Worm (Caenorhabditis elegans) whole organism, L1 larva: ENCODE data around the gene sms-1.
A peak's percentile ranks its signal among the peaks of the same experiment; 100 is the strongest.

Source experiments
- C34B4.2 ChIP-seq: sonication (generic microtip); optimal IDR thresholded peaks from 2 replicates; lab custom pipeline; 2017; ENCODE audit warnings: mild to moderate bottlenecking, missing genetic modification characterization, missing compliant biosample characterization
- F16B12.6 ChIP-seq: fragments of 150-350 bp; optimal IDR thresholded peaks from 2 replicates; lab custom pipeline; 2014; ENCODE audit warnings: missing biosample characterization, missing genetic modification characterization
- Y116A8C.19 ChIP-seq: sonication (generic microtip); optimal IDR thresholded peaks from 2 replicates; lab custom pipeline; 2016; ENCODE audit warnings: missing compliant biosample characterization, missing genetic modification characterization, borderline replicate concordance
- aha-1 ChIP-seq: fragments of 150-350 bp; optimal IDR thresholded peaks from 2 replicates; lab custom pipeline; 2014; ENCODE audit warnings: missing biosample characterization, missing genetic modification characterization
- alr-1 ChIP-seq: fragments of 200-800 bp; sonication (Bioruptor generic); optimal IDR thresholded peaks from 2 replicates; lab custom pipeline; 2018; ENCODE audit warnings: borderline replicate concordance, mild to moderate bottlenecking, missing genetic modification characterization, missing compliant biosample characterization
- ama-1 ChIP-seq: fragments of 150-350 bp; optimal IDR thresholded peaks from 2 replicates; lab custom pipeline; 2014
- blmp-1 ChIP-seq: fragments of 150-350 bp; optimal IDR thresholded peaks from 2 replicates; lab custom pipeline; 2014; ENCODE audit warnings: missing biosample characterization, missing genetic modification characterization
- ceh-63 ChIP-seq: fragments of 200-800 bp; sonication (Bioruptor generic); optimal IDR thresholded peaks from 2 replicates; lab custom pipeline; 2018; ENCODE audit warnings: mild to moderate bottlenecking, missing genetic modification characterization, missing compliant biosample characterization
- dpl-1 ChIP-seq, 3 experiments: fragments of 150-350 bp in 2 of 3; sonication (generic microtip) in 1 of 3; optimal IDR thresholded peaks; 2 replicates each; lab custom pipeline; 2014 to 2017; ENCODE audit warnings: missing biosample characterization in 3 of 3, missing genetic modification characterization in 3 of 3, missing genetic modification reagents in 3 of 3
- dsc-1 ChIP-seq: sonication (generic microtip); optimal IDR thresholded peaks from 2 replicates; lab custom pipeline; 2016; ENCODE audit warnings: mild to moderate bottlenecking, missing genetic modification characterization, missing compliant biosample characterization
- efl-1 ChIP-seq, 4 experiments: fragments of 150-350 bp; optimal IDR thresholded peaks in 3 of 4; peaks in 1 of 4; 1 replicate in 1 of 4; 2 replicates in 3 of 4; lab custom pipeline; 2014; ENCODE audit warnings: missing biosample characterization in 2 of 4, missing genetic modification characterization in 2 of 4, missing genetic modification reagents in 2 of 4
- efl-3 ChIP-seq: fragments of 200-800 bp; sonication (Bioruptor generic); optimal IDR thresholded peaks from 2 replicates; lab custom pipeline; 2018; ENCODE audit warnings: mild to moderate bottlenecking, missing genetic modification characterization, missing compliant biosample characterization
- elt-2 ChIP-seq: sonication (generic microtip); optimal IDR thresholded peaks from 2 replicates; lab custom pipeline; 2016; ENCODE audit warnings: missing genetic modification characterization, mild to moderate bottlenecking, inconsistent platforms, missing compliant biosample characterization, missing genetic modification reagents
- elt-3 ChIP-seq, 6 experiments: fragments of 150-350 bp in 1 of 6; sonication (generic microtip); optimal IDR thresholded peaks; 2 replicates each; lab custom pipeline; 2017 to 2018; ENCODE audit warnings: missing biosample characterization in 6 of 6, missing genetic modification characterization in 6 of 6, inconsistent platforms in 1 of 6
- ets-5 ChIP-seq: fragments of 200-800 bp; sonication (Bioruptor generic); IDR thresholded peaks from 2 replicates; pipeline ENCODE4 v1.3.6; 2022; ENCODE audit warnings: missing genetic modification characterization, missing compliant biosample characterization
- fkh-10 ChIP-seq: sonication (generic microtip); optimal IDR thresholded peaks from 2 replicates; lab custom pipeline; 2017; ENCODE audit warnings: missing biosample characterization, missing genetic modification reagents, missing genetic modification characterization
- hlh-17 ChIP-seq: fragments of 200-800 bp; sonication (Bioruptor generic); optimal IDR thresholded peaks from 2 replicates; lab custom pipeline; 2018; ENCODE audit warnings: missing genetic modification characterization, mild to moderate bottlenecking, missing compliant biosample characterization, moderate library complexity, borderline replicate concordance
- irx-1 ChIP-seq: sonication (generic microtip); optimal IDR thresholded peaks from 2 replicates; lab custom pipeline; 2016; ENCODE audit warnings: missing genetic modification characterization, missing compliant biosample characterization
- jun-1 ChIP-seq: fragments of 150-350 bp; optimal IDR thresholded peaks from 2 replicates; lab custom pipeline; 2014; ENCODE audit warnings: missing biosample characterization, missing genetic modification reagents, missing genetic modification characterization
- lin-35 ChIP-seq, 2 experiments: fragments of 150-350 bp; optimal IDR thresholded peaks; 2 replicates each; lab custom pipeline; 2014; ENCODE audit warnings: missing biosample characterization in 2 of 2, missing genetic modification characterization in 2 of 2, missing genetic modification reagents in 2 of 2
- lin-39 ChIP-seq: fragments of 150-350 bp; optimal IDR thresholded peaks from 2 replicates; lab custom pipeline; 2014; ENCODE audit warnings: missing biosample characterization, missing genetic modification reagents, missing genetic modification characterization
- lir-3 ChIP-seq: sonication (generic microtip); optimal IDR thresholded peaks from 2 replicates; lab custom pipeline; 2016; ENCODE audit warnings: mild to moderate bottlenecking, missing genetic modification characterization, moderate library complexity, missing compliant biosample characterization; ENCODE audit not compliant: poor library complexity
- mdl-1 ChIP-seq, 2 experiments: fragments of 150-350 bp; optimal IDR thresholded peaks; 2 replicates each; lab custom pipeline; 2014 to 2017; ENCODE audit warnings: missing biosample characterization in 2 of 2, missing genetic modification characterization in 2 of 2, inconsistent platforms in 1 of 2
- nhr-12 ChIP-seq: sonication (generic microtip); optimal IDR thresholded peaks from 2 replicates; lab custom pipeline; 2017; ENCODE audit warnings: missing biosample characterization, missing genetic modification characterization
- nhr-20 ChIP-seq: sonication (generic microtip); optimal IDR thresholded peaks from 2 replicates; lab custom pipeline; 2016; ENCODE audit warnings: mild to moderate bottlenecking, missing genetic modification characterization, missing compliant biosample characterization
- nhr-237 ChIP-seq: fragments of 150-350 bp; optimal IDR thresholded peaks from 2 replicates; lab custom pipeline; 2014; ENCODE audit warnings: missing biosample characterization, missing genetic modification characterization
- nhr-76 ChIP-seq: sonication (generic microtip); optimal IDR thresholded peaks from 2 replicates; lab custom pipeline; 2017; ENCODE audit warnings: missing biosample characterization, missing genetic modification characterization
- nhr-77 ChIP-seq: fragments of 150-350 bp; optimal IDR thresholded peaks from 2 replicates; lab custom pipeline; 2014; ENCODE audit warnings: missing biosample characterization, missing genetic modification characterization
- nhr-84 ChIP-seq: sonication (generic microtip); optimal IDR thresholded peaks from 2 replicates; lab custom pipeline; 2017; ENCODE audit warnings: missing biosample characterization, missing genetic modification characterization
- nhr-90 ChIP-seq: sonication (generic microtip); optimal IDR thresholded peaks from 2 replicates; lab custom pipeline; 2016; ENCODE audit warnings: mild to moderate bottlenecking, missing genetic modification characterization, missing compliant biosample characterization; ENCODE audit not compliant: poor library complexity
- pag-3 ChIP-seq: sonication (generic microtip); optimal IDR thresholded peaks from 2 replicates; lab custom pipeline; 2017; ENCODE audit warnings: missing genetic modification characterization, mild to moderate bottlenecking, missing compliant biosample characterization, antibody characterized with exemption, borderline replicate concordance; ENCODE audit not compliant: insufficient read depth
- pax-3 ChIP-seq: fragments of 200-800 bp; sonication (Bioruptor generic); optimal IDR thresholded peaks from 2 replicates; lab custom pipeline; 2018; ENCODE audit warnings: mild to moderate bottlenecking, missing genetic modification characterization, moderate library complexity, missing compliant biosample characterization
- pqm-1 ChIP-seq: sonication (generic microtip); optimal IDR thresholded peaks from 3 replicates; lab custom pipeline; 2017; ENCODE audit warnings: missing biosample characterization, missing genetic modification characterization
- rnt-1 ChIP-seq: sonication (generic microtip); optimal IDR thresholded peaks from 2 replicates; lab custom pipeline; 2016; ENCODE audit warnings: mild to moderate bottlenecking, missing genetic modification characterization, moderate library complexity, missing compliant biosample characterization
- snu-23 ChIP-seq: sonication (generic microtip); optimal IDR thresholded peaks from 2 replicates; lab custom pipeline; 2016; ENCODE audit warnings: missing genetic modification characterization, missing compliant biosample characterization
- sup-37 ChIP-seq: fragments of 200-800 bp; sonication (Bioruptor generic); optimal IDR thresholded peaks from 2 replicates; lab custom pipeline; 2018; ENCODE audit warnings: mild to moderate bottlenecking, missing genetic modification characterization, missing compliant biosample characterization
- tbx-2 ChIP-seq: sonication (generic microtip); optimal IDR thresholded peaks from 2 replicates; lab custom pipeline; 2016; ENCODE audit warnings: missing genetic modification characterization, missing compliant biosample characterization
- unc-130 ChIP-seq: fragments of 150-350 bp; optimal IDR thresholded peaks from 2 replicates; lab custom pipeline; 2017; ENCODE audit warnings: missing biosample characterization, missing genetic modification characterization, inconsistent platforms
- unc-98 ChIP-seq: fragments of 200-800 bp; sonication (Bioruptor generic); IDR thresholded peaks from 2 replicates; pipeline ENCODE4 v1.3.6; 2022; ENCODE audit warnings: missing genetic modification characterization, missing compliant biosample characterization
- zag-1 ChIP-seq: fragments of 150-350 bp; optimal IDR thresholded peaks from 2 replicates; lab custom pipeline; 2014; ENCODE audit warnings: missing biosample characterization, missing genetic modification characterization
- ztf-11 ChIP-seq, 2 experiments: sonication (generic microtip); optimal IDR thresholded peaks; 2 replicates each; lab custom pipeline; 2016 to 2017; ENCODE audit warnings: missing genetic modification characterization in 2 of 2, missing biosample characterization in 1 of 2, missing compliant biosample characterization in 1 of 2
- ztf-4 ChIP-seq: fragments of 150-350 bp; optimal IDR thresholded peaks from 2 replicates; lab custom pipeline; 2014; ENCODE audit warnings: missing biosample characterization, missing genetic modification characterization

The sms-1 gene

ce11 chrIV:11474067-11474466, 23.9 kb downstream of the sms-1 start (continued):
- TF ChIP-seq lin-35 (GFP tag; optimal IDR thresholded peaks at IDR 0.05; lab: Kevin White, UChicago) (peak; percentile 41 to 78), ets-5 (no peak), rnt-1 (tag; lab: Kevin White, UChicago) (peak; percentile 84), zag-1 (tag; lab: Kevin White, UChicago) (no peak), nhr-12 (tag; lab: Kevin White, UChicago) (no peak), pqm-1 (tag; lab: Kevin White, UChicago) (no peak), ztf-11 (tag; optimal IDR thresholded peaks at IDR 0.05; lab: Kevin White, UChicago) (peak in 1 of 2 experiments; percentile 50), dsc-1 (tag; lab: Kevin White, UChicago) (peak; percentile 62), efl-1 (optimal IDR thresholded peaks at IDR 0.05; lab: Kevin White, UChicago) (peak; percentile 52 to 64), efl-1 (GFP tag; optimal IDR thresholded peaks at IDR 0.05 in 1 of 2; lab: Kevin White, UChicago) (peak; percentile 32 to 95), hlh-17 (GFP tag; lab: Kevin White, UChicago) (no peak), unc-98 (no peak; the same call in 1 of the 2 replicates), elt-2 (tag; lab: Kevin White, UChicago) (peak; percentile 38), blmp-1 (tag; lab: Kevin White, UChicago) (peak; percentile 21), efl-3 (GFP tag; lab: Kevin White, UChicago) (no peak), nhr-76 (tag; lab: Kevin White, UChicago) (peak; percentile 46), sup-37 (no peak), C34B4.2 (tag; lab: Kevin White, UChicago) (no peak), dpl-1 (GFP tag; optimal IDR thresholded peaks at IDR 0.05; lab: Kevin White, UChicago) (peak in 2 of 3 experiments; percentile 39 to 49), nhr-84 (tag; lab: Kevin White, UChicago) (no peak), nhr-77 (tag; lab: Kevin White, UChicago) (peak; percentile 46), nhr-20 (tag; lab: Kevin White, UChicago) (peak; percentile 66), irx-1 (peak; percentile 56), lin-39 (tag; lab: Kevin White, UChicago) (no peak), ceh-63 (GFP tag; lab: Kevin White, UChicago) (no peak), nhr-90 (tag; lab: Kevin White, UChicago) (peak; percentile 74), lir-3 (tag; lab: Kevin White, UChicago) (peak; percentile 74), tbx-2 (peak; percentile 46), jun-1 (tag; lab: Kevin White, UChicago) (peak; percentile 34), nhr-237 (tag; lab: Kevin White, UChicago) (no peak), snu-23 (peak; percentile 79), Y116A8C.19 (tag; lab: Kevin White, UChicago) (no peak), F16B12.6 (tag; lab: Kevin White, UChicago) (no peak), ama-1 (lab: Kevin White, UChicago) (peak; percentile 59), mdl-1 (tag; optimal IDR thresholded peaks at IDR 0.05; lab: Kevin White, UChicago) (peak in 1 of 2 experiments; percentile 52), unc-130 (tag; lab: Kevin White, UChicago) (peak; percentile 50), pag-3 (tag; lab: Kevin White, UChicago) (no peak), ztf-4 (tag; lab: Kevin White, UChicago) (no peak), aha-1 (tag; lab: Kevin White, UChicago) (no peak), alr-1 (no peak), elt-3 (tag; optimal IDR thresholded peaks at IDR 0.05; lab: Kevin White, UChicago) (peak in 1 of 6 experiments; percentile 40), pax-3 (tag; lab: Kevin White, UChicago) (peak; percentile 34), fkh-10 (no peak)
